Fruit fly (Drosophila melanogaster): ENCODE results near the gene yata.
A peak's percentile ranks its signal among the peaks of the same experiment; 100 is the strongest.

The yata gene

dm6 chr3R:29725577-29726240 lies 23.3 kb upstream of the yata start, which contains the start of gene Kul (continued):
- TF ChIP-seq HmgD (GFP tag; optimal IDR thresholded peaks at IDR 0.05), result peak; percentile 50
- TF ChIP-seq CG32767 (GFP tag; IDR thresholded peaks at IDR 0.05), result no peak
- TF ChIP-seq hkb (optimal IDR thresholded peaks at IDR 0.05), result no peak
- TF ChIP-seq hkb (GFP tag; IDR thresholded peaks at IDR 0.05), result 0 out of 2 replicates have a peak, but pooled peaks have one; percentile 20
- no peak for TF ChIP-seq CG6683 (GFP tag; optimal IDR thresholded peaks at IDR 0.05)
- no peak for TF ChIP-seq CG12769 (tag; optimal IDR thresholded peaks at IDR 0.05)
- TF ChIP-seq Dek (tag; optimal IDR thresholded peaks at IDR 0.05), result no peak
- TF ChIP-seq CG10147 (GFP tag; optimal IDR thresholded peaks at IDR 0.05), result no peak
- TF ChIP-seq maf-S (GFP tag; optimal IDR thresholded peaks at IDR 0.05), result no peak
- TF ChIP-seq Usf (GFP tag; optimal IDR thresholded peaks at IDR 0.05), result no peak
- TF ChIP-seq CG33213 (GFP tag; optimal IDR thresholded peaks at IDR 0.05), result peak; percentile 39
- TF ChIP-seq BtbVII (GFP tag; optimal IDR thresholded peaks at IDR 0.05), result no peak
- TF ChIP-seq CG10366 (GFP tag; IDR thresholded peaks at IDR 0.05), result peak; percentile 23; the same call in 1 of the 2 replicates
- TF ChIP-seq CG3847 (GFP tag; IDR thresholded peaks at IDR 0.05), result peak; percentile 43
- TF ChIP-seq dm (GFP tag; optimal IDR thresholded peaks at IDR 0.05), result peak; percentile 26
- TF ChIP-seq bbx (GFP tag; IDR thresholded peaks at IDR 0.05; ENCODE audit: partially characterized antibody), result no peak
- no peak for TF ChIP-seq Abd-B (GFP tag; optimal IDR thresholded peaks at IDR 0.05)
- peak; percentile 28; the same call in 1 of the 3 replicates for TF ChIP-seq knrl (GFP tag; IDR thresholded peaks at IDR 0.05; ENCODE audit: partially characterized antibody)
- TF ChIP-seq Dip3 (GFP tag; optimal IDR thresholded peaks at IDR 0.05), result no peak
- TF ChIP-seq ase (GFP tag; IDR thresholded peaks at IDR 0.05), result no peak
- TF ChIP-seq CG11398 (GFP tag; optimal IDR thresholded peaks at IDR 0.05), result peak; percentile 12
- no peak for TF ChIP-seq hb (GFP tag; IDR thresholded peaks at IDR 0.05; ENCODE audit: partially characterized antibody)
- TF ChIP-seq Ets97D (GFP tag; optimal IDR thresholded peaks at IDR 0.05), result peak; percentile 54
- TF ChIP-seq repo (GFP tag; optimal IDR thresholded peaks at IDR 0.05), result no peak
- no peak for TF ChIP-seq tin (GFP tag; optimal IDR thresholded peaks at IDR 0.05)
- no peak for TF ChIP-seq CG16815 (GFP tag; optimal IDR thresholded peaks at IDR 0.05)
- no peak for TF ChIP-seq Dip2 (GFP tag; IDR thresholded peaks at IDR 0.05)
- peak; percentile 20 for TF ChIP-seq nmo (GFP tag; optimal IDR thresholded peaks at IDR 0.05)
- TF ChIP-seq wek (GFP tag; optimal IDR thresholded peaks at IDR 0.05), result no peak
- no peak for TF ChIP-seq Rx (GFP tag; IDR thresholded peaks at IDR 0.05)
- no peak for TF ChIP-seq CG11695 (GFP tag; IDR thresholded peaks at IDR 0.05)
- no peak for TF ChIP-seq Ada2b (GFP tag; IDR thresholded peaks at IDR 0.05)
- peak; percentile 42 for TF ChIP-seq CoRest (tag; optimal IDR thresholded peaks at IDR 0.05)
- TF ChIP-seq CG14667 (GFP tag; IDR thresholded peaks at IDR 0.05), result no peak
- peak; percentile 12 for TF ChIP-seq CG12155 (GFP tag; optimal IDR thresholded peaks at IDR 0.05)
- peak; percentile 5 for TF ChIP-seq CG4617 (GFP tag; optimal IDR thresholded peaks at IDR 0.05; ENCODE audit: borderline replicate concordance)
- 0 out of 2 replicates have a peak, but pooled peaks have one; percentile 16 for TF ChIP-seq ara (GFP tag; IDR thresholded peaks at IDR 0.05)
- peak; percentile 47 for TF ChIP-seq pb (GFP tag; optimal IDR thresholded peaks at IDR 0.05)
- TF ChIP-seq unc-4 (GFP tag; IDR thresholded peaks at IDR 0.05; ENCODE audit: partially characterized antibody), result no peak
- TF ChIP-seq CG17829 (tag; optimal IDR thresholded peaks at IDR 0.05), result peak; percentile 28
- no peak for TF ChIP-seq al (GFP tag; IDR thresholded peaks at IDR 0.05)
- peak; percentile 2 for TF ChIP-seq zfh2 (GFP tag; optimal IDR thresholded peaks at IDR 0.05)
- TF ChIP-seq chm (GFP tag; IDR thresholded peaks at IDR 0.05), result no peak
- peak in 1 of 2 experiments; percentile 8 for TF ChIP-seq Hr51 (GFP tag; optimal IDR thresholded peaks at IDR 0.05)
- no peak for TF ChIP-seq dimm (GFP tag; IDR thresholded peaks at IDR 0.05)
- no peak for TF ChIP-seq sim (GFP tag; IDR thresholded peaks at IDR 0.05)
- TF ChIP-seq usp (GFP tag; optimal IDR thresholded peaks at IDR 0.05), result no peak
- peak; percentile 23; the same call in 1 of the 2 replicates for TF ChIP-seq NFAT (GFP tag; IDR thresholded peaks at IDR 0.05)
- TF ChIP-seq Dref (GFP tag; IDR thresholded peaks at IDR 0.05), result peak; percentile 45
- TF ChIP-seq CG12659 (GFP tag; optimal IDR thresholded peaks at IDR 0.05), result peak; percentile 55

All from whole organism, embryonic.